Fruit fly (Drosophila melanogaster) whole organism, embryonic: ENCODE data around the gene CG6602.

Experiments used
- Abd-B ChIP-seq: fragments of 200-800 bp; sonication (Bioruptor generic); optimal IDR thresholded peaks from 2 replicates; lab custom pipeline; 2018; ENCODE audit warnings: missing biosample characterization, mild to moderate bottlenecking, missing genetic modification characterization, moderate library complexity
- C15 ChIP-seq: fragments of 200-800 bp; sonication (Bioruptor generic); IDR thresholded peaks from 3 replicates; pipeline ENCODE4 v1.3.6; 2022; ENCODE audit warnings: missing biosample characterization, missing genetic modification characterization
- CG1024 ChIP-seq: fragments of 200-800 bp; sonication (Bioruptor generic); IDR thresholded peaks from 2 replicates; pipeline ENCODE4 v1.3.6; 2022; ENCODE audit warnings: missing biosample characterization, missing genetic modification characterization
- CG12155 ChIP-seq: fragments of 200-800 bp; sonication (Bioruptor generic); optimal IDR thresholded peaks from 3 replicates; lab custom pipeline; 2016; ENCODE audit warnings: missing biosample characterization, missing genetic modification characterization
- CG13775 ChIP-seq: fragments of 200-800 bp; sonication (Bioruptor generic); optimal IDR thresholded peaks from 3 replicates; lab custom pipeline; 2017; ENCODE audit warnings: missing biosample characterization, mild to moderate bottlenecking, missing genetic modification characterization
- CG14965 ChIP-seq: fragments of 200-800 bp; sonication (Bioruptor generic); optimal IDR thresholded peaks from 2 replicates; lab custom pipeline; 2016; ENCODE audit warnings: missing biosample characterization, missing genetic modification characterization, borderline replicate concordance
- CG15011 ChIP-seq: fragments of 200-800 bp; sonication (Bioruptor generic); optimal IDR thresholded peaks from 3 replicates; lab custom pipeline; 2018; ENCODE audit warnings: missing biosample characterization, mild to moderate bottlenecking, missing genetic modification characterization
- CG15696 ChIP-seq: fragments of 200-800 bp; sonication (Bioruptor generic); optimal IDR thresholded peaks from 2 replicates; lab custom pipeline; 2019; ENCODE audit warnings: missing biosample characterization, mild to moderate bottlenecking, missing genetic modification characterization, moderate library complexity
- CG1647 ChIP-seq: fragments of 200-800 bp; sonication (Bioruptor generic); optimal IDR thresholded peaks from 3 replicates; lab custom pipeline; 2016; ENCODE audit warnings: missing biosample characterization, missing genetic modification characterization
- CG16813 ChIP-seq: fragments of 200-800 bp; sonication (Bioruptor generic); IDR thresholded peaks from 3 replicates; pipeline ENCODE4 v1.3.6; 2022; ENCODE audit warnings: missing biosample characterization, missing genetic modification characterization; ENCODE audit not compliant: partially characterized antibody
- CG17385 ChIP-seq: fragments of 200-800 bp; sonication (Bioruptor generic); optimal IDR thresholded peaks from 3 replicates; lab custom pipeline; 2018; ENCODE audit warnings: missing biosample characterization, mild to moderate bottlenecking, missing genetic modification characterization
- CG18262 ChIP-seq: fragments of 200-800 bp; optimal IDR thresholded peaks from 3 replicates; lab custom pipeline; 2019; ENCODE audit warnings: missing biosample characterization, mild to moderate bottlenecking, missing genetic modification characterization, moderate library complexity
- CG18476 ChIP-seq: fragments of 200-800 bp; sonication (Bioruptor generic); optimal IDR thresholded peaks from 2 replicates; lab custom pipeline; 2016; ENCODE audit warnings: missing biosample characterization, mild to moderate bottlenecking, missing genetic modification characterization
- CG18619 ChIP-seq: fragments of 200-800 bp; sonication (Bioruptor generic); optimal IDR thresholded peaks from 3 replicates; lab custom pipeline; 2017; ENCODE audit warnings: missing biosample characterization, mild to moderate bottlenecking, missing genetic modification characterization
- CG2120 ChIP-seq: fragments of 200-800 bp; sonication (Bioruptor generic); optimal IDR thresholded peaks from 3 replicates; lab custom pipeline; 2016; ENCODE audit warnings: missing biosample characterization, missing genetic modification characterization
- CG30020 ChIP-seq: fragments of 200-800 bp; optimal IDR thresholded peaks from 2 replicates; lab custom pipeline; 2019; ENCODE audit warnings: missing biosample characterization, mild to moderate bottlenecking, missing genetic modification characterization, moderate library complexity
- CG32532 ChIP-seq: fragments of 200-800 bp; sonication (Bioruptor generic); IDR thresholded peaks from 2 replicates; pipeline ENCODE4 v1.3.6; 2022; ENCODE audit warnings: missing biosample characterization, missing genetic modification characterization
- CG34422 ChIP-seq: fragments of 200-800 bp; sonication (Bioruptor generic); IDR thresholded peaks from 3 replicates; pipeline ENCODE4 v1.3.6; 2022; ENCODE audit warnings: missing biosample characterization, missing genetic modification characterization
- CG4360 ChIP-seq: fragments of 200-800 bp; sonication (Bioruptor generic); IDR thresholded peaks from 2 replicates; pipeline ENCODE4 v1.3.6; 2022; ENCODE audit warnings: missing biosample characterization, missing genetic modification characterization
- CG6272 ChIP-seq: fragments of 200-800 bp; sonication (Bioruptor generic); IDR thresholded peaks from 2 replicates; pipeline ENCODE4 v1.3.6; 2022; ENCODE audit warnings: missing biosample characterization, missing genetic modification characterization
- CG8765 ChIP-seq: fragments of 200-800 bp; sonication (Bioruptor generic); IDR thresholded peaks from 2 replicates; pipeline ENCODE4 v1.3.6; 2022; ENCODE audit warnings: missing biosample characterization, missing genetic modification characterization
- CG9932 ChIP-seq: fragments of 200-800 bp; sonication (Bioruptor generic); IDR thresholded peaks from 2 replicates; pipeline ENCODE4 v1.3.6; 2022; ENCODE audit warnings: missing biosample characterization, missing genetic modification characterization
- D19A ChIP-seq: fragments of 200-800 bp; optimal IDR thresholded peaks from 3 replicates; lab custom pipeline; 2019; ENCODE audit warnings: missing biosample characterization, mild to moderate bottlenecking, missing genetic modification characterization, moderate library complexity
- Dek ChIP-seq: fragments of 200-800 bp; sonication (Bioruptor generic); optimal IDR thresholded peaks from 3 replicates; lab custom pipeline; 2019; ENCODE audit warnings: missing biosample characterization, mild to moderate bottlenecking, missing genetic modification characterization, moderate library complexity
- Dref ChIP-seq: fragments of 200-800 bp; sonication (Bioruptor generic); IDR thresholded peaks from 2 replicates; pipeline ENCODE4 v1.3.6; 2022; ENCODE audit warnings: missing biosample characterization, missing genetic modification characterization
- HHEX ChIP-seq: fragments of 200-800 bp; sonication (Bioruptor generic); optimal IDR thresholded peaks from 3 replicates; lab custom pipeline; 2017; ENCODE audit warnings: missing biosample characterization, mild to moderate bottlenecking, missing genetic modification characterization, missing genetic modification reagents
- Hsf ChIP-seq: fragments of 200-800 bp; sonication (Bioruptor generic); optimal IDR thresholded peaks from 3 replicates; lab custom pipeline; 2016; ENCODE audit warnings: missing biosample characterization, missing genetic modification characterization
- Lhr ChIP-seq: fragments of 200-800 bp; sonication (Bioruptor generic); optimal IDR thresholded peaks from 3 replicates; lab custom pipeline; 2017; ENCODE audit warnings: mild to moderate bottlenecking, missing biosample characterization, missing genetic modification reagents, missing genetic modification characterization
- Mrtf ChIP-seq: fragments of 200-800 bp; sonication (Bioruptor generic); IDR thresholded peaks from 3 replicates; pipeline ENCODE4 v1.3.6; 2022; ENCODE audit warnings: missing biosample characterization, missing genetic modification characterization
- Nf-YB ChIP-seq: fragments of 200-800 bp; sonication (Bioruptor generic); optimal IDR thresholded peaks from 3 replicates; lab custom pipeline; 2019; ENCODE audit warnings: missing biosample characterization, mild to moderate bottlenecking, missing genetic modification characterization, moderate library complexity
- NfI ChIP-seq: fragments of 200-800 bp; sonication (Bioruptor generic); optimal IDR thresholded peaks from 3 replicates; lab custom pipeline; 2018; ENCODE audit warnings: missing biosample characterization, mild to moderate bottlenecking, missing genetic modification characterization, moderate library complexity
- Oaz ChIP-seq: fragments of 200-800 bp; sonication (Bioruptor generic); IDR thresholded peaks from 2 replicates; pipeline ENCODE4 v1.3.6; 2022; ENCODE audit warnings: missing biosample characterization, missing genetic modification characterization
- Oli ChIP-seq: fragments of 200-800 bp; sonication (Bioruptor generic); optimal IDR thresholded peaks from 2 replicates; lab custom pipeline; 2018; ENCODE audit warnings: missing biosample characterization, mild to moderate bottlenecking, missing genetic modification characterization, moderate library complexity
- Six4 ChIP-seq: fragments of 200-800 bp; sonication (Bioruptor generic); optimal IDR thresholded peaks from 2 replicates; lab custom pipeline; 2016; ENCODE audit warnings: missing biosample characterization, missing genetic modification characterization
- aop ChIP-seq: fragments of 200-800 bp; sonication (Bioruptor generic); IDR thresholded peaks from 2 replicates; pipeline ENCODE4 v1.3.6; 2022; ENCODE audit warnings: missing biosample characterization, missing genetic modification characterization
- cg ChIP-seq: fragments of 200-800 bp; sonication (Bioruptor generic); optimal IDR thresholded peaks from 3 replicates; lab custom pipeline; 2019; ENCODE audit warnings: missing biosample characterization, mild to moderate bottlenecking, missing genetic modification characterization, moderate library complexity
- dmrt11E ChIP-seq: fragments of 200-800 bp; sonication (Bioruptor generic); optimal IDR thresholded peaks from 3 replicates; lab custom pipeline; 2018; ENCODE audit warnings: missing biosample characterization, mild to moderate bottlenecking, missing genetic modification characterization, moderate library complexity
- dysf ChIP-seq: fragments of 200-800 bp; sonication (Bioruptor generic); IDR thresholded peaks from 3 replicates; pipeline ENCODE4 v1.3.6; 2022; ENCODE audit warnings: missing biosample characterization, missing genetic modification characterization
- ewg ChIP-seq: fragments of 200-800 bp; sonication (Bioruptor generic); optimal IDR thresholded peaks from 3 replicates; lab custom pipeline; 2017; ENCODE audit warnings: mild to moderate bottlenecking, missing biosample characterization, missing genetic modification reagents, missing genetic modification characterization
- gce ChIP-seq: fragments of 200-800 bp; sonication (Bioruptor generic); IDR thresholded peaks from 3 replicates; pipeline ENCODE4 v1.3.6; 2022; ENCODE audit warnings: missing biosample characterization, missing genetic modification characterization
- hbn ChIP-seq: fragments of 200-800 bp; sonication (Bioruptor generic); IDR thresholded peaks from 2 replicates; pipeline ENCODE4 v1.3.6; 2022; ENCODE audit warnings: missing biosample characterization, missing genetic modification characterization; ENCODE audit not compliant: partially characterized antibody
- pan ChIP-seq, 4 experiments: fragments of >200 bp in 3 of 4; fragments of 200-800 bp in 1 of 4; sonication (Bioruptor generic) in 1 of 4; optimal IDR thresholded peaks in 3 of 4; IDR thresholded peaks in 1 of 4; 2 replicates each; pipeline versions ENCODE4 v1.3.6 to Lab custom; 2017 to 2022; ENCODE audit warnings: missing biosample characterization in 2 of 4, missing genetic modification characterization in 2 of 4, mixed read lengths in 1 of 4
- pb ChIP-seq: fragments of 200-800 bp; sonication (Bioruptor generic); optimal IDR thresholded peaks from 3 replicates; lab custom pipeline; 2016; ENCODE audit warnings: missing biosample characterization, missing genetic modification characterization
- sd ChIP-seq: fragments of 200-800 bp; sonication (Bioruptor generic); optimal IDR thresholded peaks from 3 replicates; lab custom pipeline; 2018; ENCODE audit warnings: missing biosample characterization, mild to moderate bottlenecking, missing genetic modification characterization, moderate library complexity
- shn ChIP-seq: fragments of 200-800 bp; sonication (Bioruptor generic); optimal IDR thresholded peaks from 3 replicates; lab custom pipeline; 2016; ENCODE audit warnings: missing biosample characterization, missing genetic modification characterization
- slou ChIP-seq: fragments of 200-800 bp; sonication (Bioruptor generic); optimal IDR thresholded peaks from 3 replicates; lab custom pipeline; 2016; ENCODE audit warnings: missing biosample characterization, missing genetic modification characterization
- so ChIP-seq: fragments of 200-800 bp; sonication (Bioruptor generic); IDR thresholded peaks from 3 replicates; pipeline ENCODE4 v1.3.6; 2022; ENCODE audit warnings: missing biosample characterization, missing genetic modification characterization
- vfl ChIP-seq: fragments of 200-800 bp; sonication (Bioruptor generic); optimal IDR thresholded peaks from 2 replicates; lab custom pipeline; 2016; ENCODE audit warnings: missing biosample characterization, missing genetic modification characterization
- zf30C ChIP-seq: fragments of 200-800 bp; sonication (Bioruptor generic); optimal IDR thresholded peaks from 3 replicates; lab custom pipeline; 2018; ENCODE audit warnings: missing biosample characterization, mild to moderate bottlenecking, missing genetic modification characterization

CG6602 gene

dm6 chr3L:6074975-6075692 is 3.2 kb downstream of the CG6602 start, which contains the start of the genes CG13295 and CG6610 (continued):
- TF ChIP-seq Abd-B, result peak; percentile 50
- no peak for TF ChIP-seq cg
- peak; percentile 66 for TF ChIP-seq CG13775 (GFP tag; lab: Kevin White, UChicago)
- TF ChIP-seq Lhr (GFP tag; lab: Kevin White, UChicago), result peak; percentile 13
- peak; percentile 62 for TF ChIP-seq Hsf (GFP tag; lab: Kevin White, UChicago)
- no peak for TF ChIP-seq aop (GFP tag; lab: Robert Waterston, UW)
- TF ChIP-seq dysf (GFP tag; lab: Robert Waterston, UW), result peak; percentile 69; the same call in 2 of the 3 replicates
- no peak for TF ChIP-seq pan (optimal IDR thresholded peaks at IDR 0.05; lab: Kevin White, UChicago)
- no peak for TF ChIP-seq pan (GFP tag; optimal IDR thresholded peaks at IDR 0.05 in 1 of 2, IDR thresholded peaks at IDR 0.05 in 1 of 2)
- TF ChIP-seq Six4 (GFP tag; lab: Kevin White, UChicago), result no peak
- peak; percentile 92 for TF ChIP-seq sd
- peak; percentile 83 for TF ChIP-seq CG9932 (GFP tag; lab: Robert Waterston, UW)
- peak; percentile 55 for TF ChIP-seq CG17385
- TF ChIP-seq slou (GFP tag; lab: Kevin White, UChicago), result peak; percentile 47
- peak; percentile 72 for TF ChIP-seq CG15696 (tag; lab: Kevin White, UChicago)
- no peak for TF ChIP-seq pb (GFP tag; lab: Kevin White, UChicago)
- TF ChIP-seq CG12155, result peak; percentile 44
- no peak for TF ChIP-seq CG14965
- TF ChIP-seq CG4360, result no peak
- TF ChIP-seq CG6272 (GFP tag; lab: Robert Waterston, UW), result peak; percentile 43; the same call in 1 of the 2 replicates
- no peak for TF ChIP-seq CG8765 (GFP tag; lab: Robert Waterston, UW)
- peak; percentile 42 for TF ChIP-seq D19A (tag; lab: Kevin White, UChicago)
- peak; percentile 56 for TF ChIP-seq Oli (tag; lab: Kevin White, UChicago)
- peak; percentile 55 for TF ChIP-seq Dek
- 0 out of 3 replicates have a peak, but pooled peaks have one; percentile 21 for TF ChIP-seq CG34422
- TF ChIP-seq gce (GFP tag; lab: Robert Waterston, UW), result no peak
- TF ChIP-seq dmrt11E (tag; lab: Kevin White, UChicago), result peak; percentile 64
- TF ChIP-seq shn (GFP tag; lab: Kevin White, UChicago), result peak; percentile 19
- no peak for TF ChIP-seq zf30C (GFP tag; lab: Kevin White, UChicago)
- no peak for TF ChIP-seq Dref
- peak; percentile 61 for TF ChIP-seq NfI (GFP tag; lab: Kevin White, UChicago)
- TF ChIP-seq CG32532 (GFP tag; lab: Robert Waterston, UW), result peak; percentile 65
- no peak for TF ChIP-seq CG16813 (GFP tag; lab: Robert Waterston, UW)
- peak; percentile 51 for TF ChIP-seq CG18262 (tag; lab: Kevin White, UChicago)
- peak; percentile 36 for TF ChIP-seq CG15011 (GFP tag; lab: Kevin White, UChicago)
- peak; percentile 76 for TF ChIP-seq CG2120 (GFP tag; lab: Kevin White, UChicago)
- TF ChIP-seq CG30020 (tag; lab: Kevin White, UChicago), result peak; percentile 54
- peak; percentile 55; the same call in 1 of the 3 replicates for TF ChIP-seq Mrtf
- peak; percentile 44 for TF ChIP-seq CG18619 (GFP tag; lab: Kevin White, UChicago)
- TF ChIP-seq CG18476 (GFP tag; lab: Kevin White, UChicago), result no peak
- TF ChIP-seq Nf-YB, result no peak
- no peak for TF ChIP-seq CG1024 (GFP tag; lab: Robert Waterston, UW)
- no peak for TF ChIP-seq vfl (GFP tag; lab: Kevin White, UChicago)
- peak; percentile 3 for TF ChIP-seq CG1647 (GFP tag; lab: Kevin White, UChicago)
- TF ChIP-seq ewg (GFP tag; lab: Kevin White, UChicago), result peak; percentile 48
- no peak for TF ChIP-seq HHEX (GFP tag; lab: Kevin White, UChicago)
- TF ChIP-seq so, result no peak
- TF ChIP-seq hbn, result no peak
- TF ChIP-seq C15 (GFP tag; lab: Robert Waterston, UW), result no peak
- no peak for TF ChIP-seq Oaz (GFP tag; lab: Robert Waterston, UW)
